Worm (Caenorhabditis elegans) whole organism, L3 larva: ENCODE results near the gene best-22.
A peak's percentile ranks its signal among the peaks of the same experiment; 100 is the strongest.

Experiments used
- R02D3.7 ChIP-seq: fragments of 150-350 bp; optimal IDR thresholded peaks from 2 replicates; lab custom pipeline; 2014; ENCODE audit warnings: missing biosample characterization, missing genetic modification characterization
- ZK546.5 ChIP-seq: sonication (generic microtip); optimal IDR thresholded peaks from 2 replicates; lab custom pipeline; 2017; ENCODE audit warnings: missing biosample characterization, missing genetic modification characterization
- aly-2 ChIP-seq: fragments of 150-350 bp; optimal IDR thresholded peaks from 2 replicates; lab custom pipeline; 2014; ENCODE audit warnings: missing biosample characterization, missing genetic modification characterization
- ama-1 ChIP-seq: fragments of 150-350 bp; optimal IDR thresholded peaks from 2 replicates; lab custom pipeline; 2018
- ceh-16 ChIP-seq: sonication (generic microtip); optimal IDR thresholded peaks from 2 replicates; lab custom pipeline; 2017; ENCODE audit warnings: missing biosample characterization, missing genetic modification characterization
- ceh-28 ChIP-seq: fragments of 150-350 bp; optimal IDR thresholded peaks from 2 replicates; lab custom pipeline; 2014; ENCODE audit warnings: missing biosample characterization, missing genetic modification reagents, missing genetic modification characterization
- ceh-82 ChIP-seq: fragments of 150-350 bp; optimal IDR thresholded peaks from 2 replicates; lab custom pipeline; 2014; ENCODE audit warnings: missing biosample characterization, missing genetic modification characterization
- ceh-9 ChIP-seq: sonication (generic microtip); optimal IDR thresholded peaks from 2 replicates; lab custom pipeline; 2018; ENCODE audit warnings: missing biosample characterization, missing genetic modification characterization
- daf-12 ChIP-seq: fragments of 150-350 bp; optimal IDR thresholded peaks from 2 replicates; lab custom pipeline; 2014; ENCODE audit warnings: missing biosample characterization, missing genetic modification reagents, missing genetic modification characterization
- egl-27 ChIP-seq: sonication (generic microtip); optimal IDR thresholded peaks from 4 replicates; lab custom pipeline; 2017; ENCODE audit warnings: missing biosample characterization, missing genetic modification reagents, missing genetic modification characterization
- egl-5 ChIP-seq: fragments of 150-350 bp; optimal IDR thresholded peaks from 2 replicates; lab custom pipeline; 2017; ENCODE audit warnings: missing biosample characterization, missing genetic modification reagents, missing genetic modification characterization, inconsistent platforms
- elt-1 ChIP-seq: fragments of 150-350 bp; optimal IDR thresholded peaks from 2 replicates; lab custom pipeline; 2014; ENCODE audit warnings: missing biosample characterization, missing genetic modification characterization
- elt-2 ChIP-seq: sonication (generic microtip); optimal IDR thresholded peaks from 2 replicates; lab custom pipeline; 2016; ENCODE audit warnings: missing genetic modification reagents, mild to moderate bottlenecking, missing genetic modification characterization, missing compliant biosample characterization
- elt-3 ChIP-seq, 3 experiments: fragments of 150-350 bp in 1 of 3; sonication (generic microtip) in 2 of 3; optimal IDR thresholded peaks; 2 replicates in 2 of 3; 4 replicates in 1 of 3; lab custom pipeline; 2014 to 2017; ENCODE audit warnings: missing biosample characterization in 3 of 3, missing genetic modification characterization in 3 of 3
- eor-1 ChIP-seq, 2 experiments: fragments of 150-350 bp; optimal IDR thresholded peaks; 2 replicates each; lab custom pipeline; 2014 to 2018; ENCODE audit warnings: missing biosample characterization in 2 of 2, missing genetic modification characterization in 2 of 2
- fkh-10 ChIP-seq: sonication (generic microtip); optimal IDR thresholded peaks from 2 replicates; lab custom pipeline; 2017; ENCODE audit warnings: missing biosample characterization, missing genetic modification reagents, missing genetic modification characterization
- fkh-2 ChIP-seq: fragments of 150-350 bp; optimal IDR thresholded peaks from 2 replicates; lab custom pipeline; 2014; ENCODE audit warnings: missing biosample characterization, missing genetic modification reagents, missing genetic modification characterization
- fos-1 ChIP-seq: fragments of 150-350 bp; optimal IDR thresholded peaks from 2 replicates; lab custom pipeline; 2014; ENCODE audit warnings: missing biosample characterization, missing genetic modification characterization
- hmg-11 ChIP-seq: sonication (generic microtip); optimal IDR thresholded peaks from 2 replicates; lab custom pipeline; 2016; ENCODE audit warnings: missing genetic modification characterization, missing compliant biosample characterization
- jun-1 ChIP-seq: fragments of 150-350 bp; optimal IDR thresholded peaks from 2 replicates; lab custom pipeline; 2014; ENCODE audit warnings: missing biosample characterization, missing genetic modification reagents, missing genetic modification characterization
- lin-15B ChIP-seq: fragments of 150-350 bp; optimal IDR thresholded peaks from 2 replicates; lab custom pipeline; 2014; ENCODE audit warnings: missing biosample characterization, missing genetic modification characterization
- lin-39 ChIP-seq: fragments of 150-350 bp; optimal IDR thresholded peaks from 2 replicates; lab custom pipeline; 2018; ENCODE audit warnings: missing biosample characterization, missing genetic modification reagents, missing genetic modification characterization
- lsy-12 ChIP-seq: sonication (generic microtip); optimal IDR thresholded peaks from 2 replicates; lab custom pipeline; 2016; ENCODE audit warnings: mild to moderate bottlenecking, missing genetic modification characterization, missing compliant biosample characterization
- mdl-1 ChIP-seq: fragments of 150-350 bp; optimal IDR thresholded peaks from 2 replicates; lab custom pipeline; 2014; ENCODE audit warnings: missing biosample characterization, missing genetic modification characterization
- mml-1 ChIP-seq: fragments of 150-350 bp; sonication (generic microtip); optimal IDR thresholded peaks from 3 replicates; lab custom pipeline; 2014; ENCODE audit warnings: missing biosample characterization, missing genetic modification characterization
- nfya-1 ChIP-seq: sonication (generic microtip); optimal IDR thresholded peaks from 2 replicates; lab custom pipeline; 2017; ENCODE audit warnings: missing genetic modification characterization, mild to moderate bottlenecking, missing compliant biosample characterization, antibody characterized with exemption, moderate library complexity; ENCODE audit not compliant: insufficient read depth
- nhr-11 ChIP-seq: fragments of 150-350 bp; optimal IDR thresholded peaks from 2 replicates; lab custom pipeline; 2014; ENCODE audit warnings: missing biosample characterization, missing genetic modification characterization
- nhr-12 ChIP-seq: fragments of 150-350 bp; optimal IDR thresholded peaks from 2 replicates; lab custom pipeline; 2014; ENCODE audit warnings: missing biosample characterization, missing genetic modification characterization
- nhr-23 ChIP-seq: fragments of 150-350 bp; optimal IDR thresholded peaks from 2 replicates; lab custom pipeline; 2014; ENCODE audit warnings: missing biosample characterization, missing genetic modification reagents, missing genetic modification characterization
- nhr-237 ChIP-seq: fragments of 150-350 bp; optimal IDR thresholded peaks from 2 replicates; lab custom pipeline; 2014; ENCODE audit warnings: missing biosample characterization, missing genetic modification characterization
- nhr-25 ChIP-seq: sonication (generic microtip); optimal IDR thresholded peaks from 2 replicates; lab custom pipeline; 2017; ENCODE audit warnings: missing biosample characterization, missing genetic modification characterization
- nhr-28 ChIP-seq: fragments of 150-350 bp; optimal IDR thresholded peaks from 2 replicates; lab custom pipeline; 2014; ENCODE audit warnings: missing biosample characterization, missing genetic modification characterization
- nhr-43 ChIP-seq: sonication (generic microtip); optimal IDR thresholded peaks from 2 replicates; lab custom pipeline; 2016; ENCODE audit warnings: mild to moderate bottlenecking, missing genetic modification characterization, missing compliant biosample characterization; ENCODE audit not compliant: poor library complexity, severe bottlenecking
- nhr-67 ChIP-seq: fragments of 150-350 bp; optimal IDR thresholded peaks from 2 replicates; lab custom pipeline; 2014; ENCODE audit warnings: missing biosample characterization, missing genetic modification characterization
- nhr-76 ChIP-seq: fragments of 150-350 bp; sonication (generic microtip); optimal IDR thresholded peaks from 5 replicates; lab custom pipeline; 2014; ENCODE audit warnings: missing biosample characterization, missing genetic modification characterization
- nhr-77 ChIP-seq: fragments of 150-350 bp; optimal IDR thresholded peaks from 2 replicates; lab custom pipeline; 2014; ENCODE audit warnings: missing biosample characterization, missing genetic modification characterization
- pha-4 ChIP-seq: fragments of 150-350 bp; optimal IDR thresholded peaks from 2 replicates; lab custom pipeline; 2014; ENCODE audit warnings: missing biosample characterization, missing genetic modification reagents, missing genetic modification characterization
- pqm-1 ChIP-seq: fragments of 150-350 bp; optimal IDR thresholded peaks from 2 replicates; lab custom pipeline; 2017; ENCODE audit warnings: missing biosample characterization, missing genetic modification characterization, inconsistent platforms
- sea-2 ChIP-seq: fragments of 150-350 bp; sonication (generic microtip); optimal IDR thresholded peaks from 4 replicates; lab custom pipeline; 2014; ENCODE audit warnings: missing biosample characterization, missing genetic modification reagents, missing genetic modification characterization
- skn-1 ChIP-seq: fragments of 150-350 bp; optimal IDR thresholded peaks from 2 replicates; lab custom pipeline; 2014; ENCODE audit warnings: missing biosample characterization, missing genetic modification characterization
- snpc-4 ChIP-seq: fragments of 150-350 bp; optimal IDR thresholded peaks from 2 replicates; lab custom pipeline; 2014; ENCODE audit warnings: missing biosample characterization, missing genetic modification characterization
- tbx-2 ChIP-seq: sonication (generic microtip); optimal IDR thresholded peaks from 2 replicates; lab custom pipeline; 2016; ENCODE audit warnings: mild to moderate bottlenecking, missing genetic modification characterization, missing compliant biosample characterization
- unc-39 ChIP-seq: sonication (generic microtip); optimal IDR thresholded peaks from 4 replicates; lab custom pipeline; 2017; ENCODE audit warnings: missing biosample characterization, missing genetic modification characterization
- unc-62 ChIP-seq: fragments of 150-350 bp; sonication (generic microtip); optimal IDR thresholded peaks from 4 replicates; lab custom pipeline; 2014; ENCODE audit warnings: missing biosample characterization, missing genetic modification reagents, missing genetic modification characterization
- zag-1 ChIP-seq: fragments of 150-350 bp; optimal IDR thresholded peaks from 2 replicates; lab custom pipeline; 2014; ENCODE audit warnings: missing biosample characterization, missing genetic modification characterization
- ztf-11 ChIP-seq: fragments of 150-350 bp; optimal IDR thresholded peaks from 2 replicates; lab custom pipeline; 2014; ENCODE audit warnings: missing biosample characterization, missing genetic modification characterization
- ztf-4 ChIP-seq: fragments of 150-350 bp; optimal IDR thresholded peaks from 2 replicates; lab custom pipeline; 2014; ENCODE audit warnings: missing biosample characterization, missing genetic modification characterization

Gene best-22

ce11 chrIV:12391003-12391637 is 41.4 kb downstream of the best-22 start, which contains the start of the genes rps-23 and dpm-3:
rps-23 (minus strand) TSS chrIV:12391053.
dpm-3 (plus strand) TSS chrIV:12391587.
- TF ChIP-seq elt-1 (peak; percentile 45), ceh-28 (peak; percentile 74), nhr-28 (tag; lab: Kevin White, UChicago) (no peak), daf-12 (tag; lab: Kevin White, UChicago) (no peak), ceh-9 (no peak), fkh-10 (GFP tag; lab: Kevin White, UChicago) (peak; percentile 51), nhr-76 (peak; percentile 66), lsy-12 (peak; percentile 95), pqm-1 (tag; lab: Kevin White, UChicago) (peak; percentile 91), snpc-4 (peak; percentile 90), ceh-82 (tag; lab: Kevin White, UChicago) (peak; percentile 81), fos-1 (tag; lab: Kevin White, UChicago) (no peak), nhr-23 (tag; lab: Kevin White, UChicago) (peak; percentile 97), tbx-2 (tag; lab: Kevin White, UChicago) (peak; percentile 60), jun-1 (tag; lab: Kevin White, UChicago) (peak; percentile 65), skn-1 (tag; lab: Kevin White, UChicago) (peak; percentile 88), mml-1 (no peak), zag-1 (tag; lab: Kevin White, UChicago) (no peak), ZK546.5 (tag; lab: Kevin White, UChicago) (peak; percentile 94), egl-27 (tag; lab: Kevin White, UChicago) (peak; percentile 20), elt-3 (tag; optimal IDR thresholded peaks at IDR 0.05; lab: Kevin White, UChicago) (no peak), hmg-11 (peak; percentile 60), lin-15B (tag; lab: Kevin White, UChicago) (peak; percentile 98), ama-1 (peak; percentile 73), aly-2 (no peak), nhr-67 (no peak), fkh-2 (tag; lab: Kevin White, UChicago) (no peak), lin-39 (tag; lab: Kevin White, UChicago) (peak; percentile 92), ztf-11 (tag; lab: Kevin White, UChicago) (no peak), nhr-43 (peak; percentile 96), nhr-12 (tag; lab: Kevin White, UChicago) (no peak), elt-2 (peak; percentile 77), egl-5 (tag; lab: Kevin White, UChicago) (peak; percentile 58), R02D3.7 (tag; lab: Kevin White, UChicago) (peak; percentile 89), nhr-237 (tag; lab: Kevin White, UChicago) (no peak), unc-39 (no peak), mdl-1 (tag; lab: Kevin White, UChicago) (peak; percentile 48), eor-1 (tag; optimal IDR thresholded peaks at IDR 0.05; lab: Kevin White, UChicago) (peak in 1 of 2 experiments; percentile 73), ceh-16 (tag; lab: Kevin White, UChicago) (peak; percentile 55), pha-4 (tag; lab: Kevin White, UChicago) (peak; percentile 98), nhr-77 (tag; lab: Kevin White, UChicago) (peak; percentile 53), sea-2 (GFP tag; lab: Kevin White, UChicago) (no peak), nfya-1 (tag; lab: Kevin White, UChicago) (peak; percentile 99), nhr-25 (peak; percentile 95), nhr-11 (peak; percentile 61), ztf-4 (tag; lab: Kevin White, UChicago) (no peak), unc-62 (GFP tag; lab: Kevin White, UChicago) (no peak)
- TF ChIP-seq, all 47 proteins: peak for 30
